Worm (Caenorhabditis elegans): ENCODE data around the gene C23G10.1.

The C23G10.1 gene

ce11 chrIII:6198378-6199234, 10.5 kb upstream of the C23G10.1 start, which contains the start of the genes C23G10.7 and rpn-2 (continued):
- TF ChIP-seq daf-12 (tag; optimal IDR thresholded peaks at IDR 0.05): no peak
- TF ChIP-seq mxl-3 (GFP tag; optimal IDR thresholded peaks at IDR 0.05): no peak
- TF ChIP-seq rbr-2 (tag; optimal IDR thresholded peaks at IDR 0.05): peak; percentile 65
- TF ChIP-seq daf-19 (GFP tag; conservative IDR thresholded peaks at IDR 0.05): no peak
- TF ChIP-seq dpl-1 (GFP tag; optimal IDR thresholded peaks at IDR 0.05): peak; percentile 75
- TF ChIP-seq egl-43 (GFP tag; IDR thresholded peaks at IDR 0.05): no peak

ce11 chrIII:6201325-6201724, 7.8 kb upstream of the C23G10.1 start:
- no peak for TF ChIP-seq mes-2 (tag; optimal IDR thresholded peaks at IDR 0.05; ENCODE audit: poor library complexity, severe bottlenecking)
- peak in 1 of 2 experiments; percentile 97 for TF ChIP-seq unc-62 (GFP tag; optimal IDR thresholded peaks at IDR 0.05 in 1 of 2)
- TF ChIP-seq unc-62 (tag; optimal IDR thresholded peaks at IDR 0.05): no peak

DNA sequence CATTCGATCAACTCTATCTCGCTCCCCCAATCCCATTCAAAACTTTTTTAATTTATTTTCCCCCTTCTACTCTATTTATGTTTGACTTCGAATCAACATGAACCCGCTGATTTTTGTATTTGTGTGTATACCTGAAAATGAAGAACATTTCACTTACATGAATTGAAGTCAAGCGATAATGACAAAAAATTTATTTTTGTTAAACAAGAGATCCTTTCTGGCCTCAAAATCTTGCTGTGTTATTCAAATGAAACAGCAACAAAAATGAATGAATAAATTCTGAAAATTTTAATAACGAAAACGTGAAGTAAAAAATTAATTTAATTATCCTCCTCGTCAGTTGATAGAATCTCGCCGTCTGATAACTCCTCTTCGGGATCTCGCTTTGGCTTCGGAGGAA, 6.6 kb upstream of the C23G10.1 start:
- TF ChIP-seq ceh-20 (GFP tag; IDR thresholded peaks at IDR 0.05) (no peak), daf-19 (GFP tag; conservative IDR thresholded peaks at IDR 0.05) (no peak), unc-62 (GFP tag; optimal IDR thresholded peaks at IDR 0.05 in 1 of 2) (peak in 1 of 2 experiments; percentile 65), unc-62 (tag; optimal IDR thresholded peaks at IDR 0.05) (no peak), ama-1 (optimal IDR thresholded peaks at IDR 0.05) (peak; percentile 52), F49E8.2 (tag; optimal IDR thresholded peaks at IDR 0.05; ENCODE audit: borderline replicate concordance) (peak; percentile 24), lin-38 (GFP tag; IDR thresholded peaks at IDR 0.05) (peak; percentile 57), daf-16 (GFP tag; optimal IDR thresholded peaks at IDR 0.05) (peak in 1 of 2 experiments; percentile 7), daf-16 (tag; optimal IDR thresholded peaks at IDR 0.05) (peak; percentile 0)

- no peak for TF ChIP-seq mxl-2 (GFP tag; conservative IDR thresholded peaks at IDR 0.05)
- TF ChIP-seq lin-13 (GFP tag; optimal IDR thresholded peaks at IDR 0.05): peak; percentile 72
- TF ChIP-seq dve-1 (tag; optimal IDR thresholded peaks at IDR 0.05; ENCODE audit: insufficient read depth): peak; percentile 91
- TF ChIP-seq rbr-2 (tag; optimal IDR thresholded peaks at IDR 0.05): peak; percentile 70
- TF ChIP-seq nhr-48 (tag; optimal IDR thresholded peaks at IDR 0.05): no peak
- TF ChIP-seq nhr-76 (tag; optimal IDR thresholded peaks at IDR 0.05): no peak
- TF ChIP-seq ztf-7 (tag; optimal IDR thresholded peaks at IDR 0.05): peak; percentile 39
- no peak for TF ChIP-seq lin-29 (GFP tag; IDR thresholded peaks at IDR 0.05)
- TF ChIP-seq unc-62 (GFP tag; optimal IDR thresholded peaks at IDR 0.05 in 1 of 2): no peak
- no peak for TF ChIP-seq unc-62 (tag; optimal IDR thresholded peaks at IDR 0.05)
- TF ChIP-seq lim-7 (GFP tag; IDR thresholded peaks at IDR 0.05): no peak
- no peak for TF ChIP-seq zip-2 (tag; optimal IDR thresholded peaks at IDR 0.05)
- no peak for TF ChIP-seq daf-8 (GFP tag; IDR thresholded peaks at IDR 0.05)
- peak; percentile 66 to 92 for TF ChIP-seq lsy-2 (tag; optimal IDR thresholded peaks at IDR 0.05)
- TF ChIP-seq Y48G9A.11 (GFP tag; IDR thresholded peaks at IDR 0.05): no peak
- TF ChIP-seq fos-1 (tag; optimal IDR thresholded peaks at IDR 0.05): no peak
- no peak for TF ChIP-seq Y75B8A.6 (GFP tag; IDR thresholded peaks at IDR 0.05)
- TF ChIP-seq ZK546.5 (tag; optimal IDR thresholded peaks at IDR 0.05): no peak
- TF ChIP-seq T20F7.1 (GFP tag; optimal IDR thresholded peaks at IDR 0.05): no peak
- no peak for TF ChIP-seq vab-7 (GFP tag; IDR thresholded peaks at IDR 0.05)
- peak; percentile 74 for TF ChIP-seq hmg-1.1 (GFP tag; IDR thresholded peaks at IDR 0.05)
- TF ChIP-seq ceh-62 (tag; optimal IDR thresholded peaks at IDR 0.05): no peak
- TF ChIP-seq skn-1 (tag; optimal IDR thresholded peaks at IDR 0.05): no peak
- TF ChIP-seq F44E2.7 (GFP tag; IDR thresholded peaks at IDR 0.05): no peak
- no peak for TF ChIP-seq zip-11 (GFP tag; IDR thresholded peaks at IDR 0.05)
- peak; percentile 36 for TF ChIP-seq aha-1 (tag)
- no peak for TF ChIP-seq aly-2 (tag; optimal IDR thresholded peaks at IDR 0.05)
- TF ChIP-seq mes-2 (tag; optimal IDR thresholded peaks at IDR 0.05; ENCODE audit: poor library complexity, severe bottlenecking): peak; percentile 90
- peak; percentile 89 for TF ChIP-seq mep-1 (tag; optimal IDR thresholded peaks at IDR 0.05)
- no peak for TF ChIP-seq tra-1 (GFP tag; IDR thresholded peaks at IDR 0.05)
- TF ChIP-seq ceh-20 (GFP tag; IDR thresholded peaks at IDR 0.05): no peak
- no peak for TF ChIP-seq F37D6.2 (tag; optimal IDR thresholded peaks at IDR 0.05)
- no peak for TF ChIP-seq lin-39 (tag; optimal IDR thresholded peaks at IDR 0.05)
Observed at ce11 chrIII:6206161-6206853, 2.8 kb upstream of the C23G10.1 start, which contains the start of the genes sna-3 and rps-3. sna-3 (minus strand) TSS chrIII:6206211. rps-3 (plus strand) TSS chrIII:6206803.

All from whole organism, L4 larva.